Worm (Caenorhabditis elegans): Measurements from ENCODE around the gene K08E5.6.

K08E5.6 gene

DNA sequence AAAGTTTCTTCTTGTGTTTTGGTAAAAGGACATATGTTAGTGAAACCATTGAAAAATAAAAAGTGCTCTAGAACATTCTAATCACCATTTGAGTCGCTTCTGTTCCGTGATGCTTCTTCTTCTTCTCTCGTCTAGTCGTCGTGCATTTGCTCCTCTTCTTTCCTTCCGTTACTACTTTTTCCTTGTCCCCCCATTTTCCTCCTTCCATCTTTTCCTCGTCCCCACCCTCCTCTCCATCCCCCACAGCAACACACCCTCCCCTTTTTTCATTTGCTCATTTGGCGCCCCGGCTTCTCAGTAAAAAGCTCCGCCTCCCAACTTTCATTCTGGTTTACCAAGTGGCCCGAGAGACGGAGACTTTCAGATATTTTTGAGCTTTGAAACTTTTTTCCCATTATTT, 10.9 kb downstream of the K08E5.6 start:
- TF ChIP-seq scrt-1 (GFP tag; IDR thresholded peaks at IDR 0.05) (0 out of 2 replicates have a peak, but pooled peaks have one; percentile 33), ets-7 (tag; optimal IDR thresholded peaks at IDR 0.05) (no peak)

DNA sequence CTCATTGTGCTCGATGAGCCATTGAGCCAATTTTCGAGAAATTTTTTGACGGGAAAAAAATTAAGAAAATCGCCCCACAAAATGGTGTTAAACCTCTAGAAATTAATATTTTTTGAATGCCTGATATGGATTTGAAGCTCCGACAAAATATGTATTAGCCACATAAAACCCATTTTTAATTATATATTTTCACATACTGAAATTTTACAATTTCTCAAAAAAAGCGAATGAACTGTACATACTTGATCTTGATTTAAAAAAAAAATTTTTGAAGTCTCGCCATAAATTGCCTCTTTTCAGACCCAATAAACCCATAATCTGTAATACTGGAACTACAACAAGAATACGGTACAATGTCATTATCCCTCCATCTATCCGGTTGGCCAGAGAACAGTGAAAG, 11.7 kb downstream of the K08E5.6 start, which contains the start of gene nac-3:
Gene nac-3, plus strand, starts transcription at position 301 of the 400 bp plus-strand sequence.
- TF ChIP-seq hnd-1 (tag; optimal IDR thresholded peaks at IDR 0.05) = no peak
- no peak for TF ChIP-seq hmg-4 (GFP tag; optimal IDR thresholded peaks at IDR 0.05)
- no peak for TF ChIP-seq scrt-1 (GFP tag; IDR thresholded peaks at IDR 0.05)
- no peak for TF ChIP-seq tbx-37 (GFP tag; conservative IDR thresholded peaks at IDR 0.05)
- no peak for TF ChIP-seq B0310.2 (tag; optimal IDR thresholded peaks at IDR 0.05)
- TF ChIP-seq pes-1 (GFP tag; IDR thresholded peaks at IDR 0.05) = no peak
- TF ChIP-seq F13C5.2 (tag; optimal IDR thresholded peaks at IDR 0.05) = no peak

DNA sequence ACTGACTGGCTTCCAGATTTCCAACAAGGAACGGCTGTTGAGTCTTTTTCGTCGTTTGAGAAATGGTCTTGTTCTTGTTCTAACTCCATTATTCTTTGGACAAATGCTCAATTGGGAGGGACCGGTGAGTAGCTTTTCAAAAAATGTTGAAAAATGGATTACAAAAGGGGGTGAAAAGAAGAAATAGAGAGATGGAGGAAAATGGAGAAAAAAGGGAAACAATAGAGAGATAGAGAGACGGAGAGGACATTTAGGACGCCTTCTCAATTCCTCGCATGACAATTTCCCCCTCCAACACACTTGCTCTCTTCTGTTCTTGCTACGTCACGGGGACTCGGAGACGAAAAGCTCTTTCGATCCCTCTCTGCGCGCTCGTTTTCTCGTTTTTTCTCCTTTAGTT, 12.2 kb downstream of the K08E5.6 start:
- TF ChIP-seq tbx-37 (GFP tag; conservative IDR thresholded peaks at IDR 0.05) (no peak), aly-1 (tag; optimal IDR thresholded peaks at IDR 0.05) (no peak), ceh-13 (GFP tag; optimal IDR thresholded peaks at IDR 0.05) (no peak), ets-7 (tag; optimal IDR thresholded peaks at IDR 0.05) (no peak), hmbx-1 (tag; optimal IDR thresholded peaks at IDR 0.05) (no peak), tra-4 (tag; optimal IDR thresholded peaks at IDR 0.05) (no peak), F13C5.2 (tag; optimal IDR thresholded peaks at IDR 0.05) (no peak), hnd-1 (tag; optimal IDR thresholded peaks at IDR 0.05) (no peak), B0310.2 (tag; optimal IDR thresholded peaks at IDR 0.05) (no peak), flt-1 (GFP tag; IDR thresholded peaks at IDR 0.05) (no peak), hmg-4 (GFP tag; optimal IDR thresholded peaks at IDR 0.05) (no peak), sea-1 (GFP tag; conservative IDR thresholded peaks at IDR 0.05) (no peak), tbx-11 (GFP tag; IDR thresholded peaks at IDR 0.05) (no peak)

DNA sequence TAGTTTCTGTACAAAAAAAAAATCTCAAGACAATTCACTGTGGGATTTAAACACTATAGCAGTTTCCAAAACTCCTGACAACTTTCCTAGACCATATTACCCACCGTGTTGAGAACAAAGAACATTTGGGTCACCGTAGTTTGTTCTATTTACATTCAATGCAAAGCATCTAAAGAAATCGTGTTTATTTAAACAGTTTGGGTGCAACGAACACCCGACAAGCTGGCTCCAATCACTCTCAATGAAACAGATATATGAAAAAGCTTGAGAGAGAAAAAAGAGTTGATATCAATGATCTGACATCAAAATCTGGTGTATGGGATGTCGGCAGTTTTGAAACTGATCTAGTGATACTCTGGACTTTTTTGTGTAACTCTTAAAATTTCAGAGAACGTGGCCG, 14.2 kb downstream of the K08E5.6 start:
- TF ChIP-seq ets-7 (tag; optimal IDR thresholded peaks at IDR 0.05) = no peak
- TF ChIP-seq pes-1 (GFP tag; IDR thresholded peaks at IDR 0.05) = no peak
- TF ChIP-seq ceh-13 (GFP tag; optimal IDR thresholded peaks at IDR 0.05) = no peak
- no peak for TF ChIP-seq F13C5.2 (tag; optimal IDR thresholded peaks at IDR 0.05)
- TF ChIP-seq ceh-36 (tag; optimal IDR thresholded peaks at IDR 0.05) = no peak
- no peak for TF ChIP-seq tbx-37 (GFP tag; conservative IDR thresholded peaks at IDR 0.05)
- no peak for TF ChIP-seq tbx-11 (GFP tag; IDR thresholded peaks at IDR 0.05)
- no peak for TF ChIP-seq hmg-4 (GFP tag; optimal IDR thresholded peaks at IDR 0.05)
- TF ChIP-seq aly-1 (tag; optimal IDR thresholded peaks at IDR 0.05) = no peak
- no peak for TF ChIP-seq scrt-1 (GFP tag; IDR thresholded peaks at IDR 0.05)
- TF ChIP-seq ama-1 (optimal IDR thresholded peaks at IDR 0.05) = no peak
- TF ChIP-seq sea-1 (GFP tag; conservative IDR thresholded peaks at IDR 0.05) = no peak
- no peak for TF ChIP-seq B0310.2 (tag; optimal IDR thresholded peaks at IDR 0.05)

DNA sequence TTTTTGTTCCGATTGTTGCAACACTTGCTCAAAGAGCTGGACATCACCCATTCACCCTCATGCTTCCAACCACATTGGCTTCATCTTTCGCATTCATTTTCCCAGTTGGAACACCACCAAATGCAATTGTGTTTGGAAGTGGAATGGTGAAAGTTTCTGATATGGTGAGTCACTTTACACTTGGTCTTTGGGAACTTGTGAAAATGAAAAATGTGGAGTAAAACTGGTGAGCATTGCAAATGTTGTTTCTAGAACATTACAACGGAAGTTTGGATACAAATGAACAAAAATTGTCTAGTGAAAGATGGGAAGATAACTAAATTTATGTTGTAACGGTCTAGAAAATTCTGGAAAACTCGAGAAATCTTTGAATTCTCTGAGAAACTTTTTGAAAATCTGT, 15.4 kb downstream of the K08E5.6 start:
- TF ChIP-seq hnd-1 (tag; optimal IDR thresholded peaks at IDR 0.05) = no peak
- TF ChIP-seq sea-1 (GFP tag; conservative IDR thresholded peaks at IDR 0.05) = no peak
- TF ChIP-seq ets-7 (tag; optimal IDR thresholded peaks at IDR 0.05) = no peak
- no peak for TF ChIP-seq tbx-11 (GFP tag; IDR thresholded peaks at IDR 0.05)
- no peak for TF ChIP-seq ceh-13 (GFP tag; optimal IDR thresholded peaks at IDR 0.05)
- TF ChIP-seq tbx-37 (GFP tag; conservative IDR thresholded peaks at IDR 0.05) = no peak
- no peak for TF ChIP-seq ceh-36 (tag; optimal IDR thresholded peaks at IDR 0.05)
- TF ChIP-seq pes-1 (GFP tag; IDR thresholded peaks at IDR 0.05) = no peak
- no peak for TF ChIP-seq F13C5.2 (tag; optimal IDR thresholded peaks at IDR 0.05)
- no peak for TF ChIP-seq hmg-4 (GFP tag; optimal IDR thresholded peaks at IDR 0.05)
- TF ChIP-seq flt-1 (GFP tag; IDR thresholded peaks at IDR 0.05) = no peak
- TF ChIP-seq tra-4 (tag; optimal IDR thresholded peaks at IDR 0.05) = no peak
- TF ChIP-seq hmbx-1 (tag; optimal IDR thresholded peaks at IDR 0.05) = no peak

DNA sequence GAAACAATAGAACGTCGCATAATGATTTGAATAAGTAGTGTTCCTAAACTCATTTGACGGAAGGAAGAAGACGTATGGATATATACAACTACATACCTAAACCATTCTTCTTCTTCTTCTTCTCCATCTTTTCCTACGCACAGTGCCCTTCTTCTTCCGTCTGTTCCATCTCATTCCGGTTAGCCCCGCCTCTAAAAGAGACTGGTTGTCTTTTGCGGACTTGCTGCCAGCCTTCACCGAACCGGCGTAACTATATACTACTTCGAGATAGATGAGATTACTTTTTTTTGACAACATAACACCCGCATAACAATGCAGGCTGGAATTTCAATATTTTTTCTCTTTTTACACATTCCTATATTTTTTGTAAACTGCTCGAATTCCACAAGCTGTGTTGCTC, 19.6 kb downstream of the K08E5.6 start, which contains the start of the genes K08E5.5 and mua-3:
Gene K08E5.5, minus strand, starts transcription at position 101 of the 400 bp plus-strand sequence.
Gene mua-3, plus strand, starts transcription at position 313 of the 400 bp plus-strand sequence.
- TF ChIP-seq scrt-1 (GFP tag; IDR thresholded peaks at IDR 0.05) = no peak
- no peak for TF ChIP-seq F13C5.2 (tag; optimal IDR thresholded peaks at IDR 0.05)
- TF ChIP-seq hmg-4 (GFP tag; optimal IDR thresholded peaks at IDR 0.05) = no peak

DNA sequence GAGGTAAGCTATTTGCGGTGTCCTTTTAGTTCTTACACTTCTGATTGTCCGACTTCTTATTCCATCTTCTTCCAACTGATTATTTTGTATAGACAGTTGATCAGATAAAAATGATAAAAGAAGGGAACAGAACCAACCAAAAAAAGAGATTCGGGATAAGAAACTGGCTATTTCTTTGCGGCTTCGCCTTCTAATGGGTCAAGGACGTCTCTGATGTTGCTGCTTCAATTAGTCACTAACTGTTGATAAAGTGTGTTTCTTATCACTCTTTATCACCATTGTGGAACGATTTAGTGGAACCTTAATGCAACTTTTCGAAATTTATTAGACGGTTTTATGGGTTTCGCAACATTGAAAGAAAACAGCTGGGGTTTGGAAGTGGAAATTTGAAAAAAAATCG, 29.4 kb downstream of the K08E5.6 start:
- TF ChIP-seq tbx-11 (GFP tag; IDR thresholded peaks at IDR 0.05) (no peak), B0310.2 (tag; optimal IDR thresholded peaks at IDR 0.05) (no peak), ama-1 (optimal IDR thresholded peaks at IDR 0.05) (no peak), ets-7 (tag; optimal IDR thresholded peaks at IDR 0.05) (no peak), F13C5.2 (tag; optimal IDR thresholded peaks at IDR 0.05) (no peak), ceh-36 (tag; optimal IDR thresholded peaks at IDR 0.05) (no peak)

DNA sequence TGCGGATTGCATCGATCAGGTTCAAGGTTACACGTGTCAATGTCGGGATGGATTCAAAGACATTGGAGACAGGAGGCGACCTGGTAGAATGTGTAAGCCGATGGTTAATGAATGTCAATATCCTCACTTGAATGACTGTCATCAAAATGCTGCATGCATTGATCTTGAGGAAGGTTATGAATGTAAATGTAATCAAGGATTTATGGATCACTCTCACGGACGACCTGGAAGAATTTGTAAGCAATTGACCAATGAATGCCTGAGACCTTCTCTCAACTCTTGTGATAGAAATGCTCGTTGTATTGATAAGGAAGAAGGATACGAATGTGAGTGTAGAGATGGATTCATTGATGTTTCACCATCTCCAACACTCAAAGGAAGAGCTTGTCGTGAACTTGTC, 37.2 kb downstream of the K08E5.6 start:
- TF ChIP-seq scrt-1 (GFP tag; IDR thresholded peaks at IDR 0.05) = no peak
- no peak for TF ChIP-seq tbx-37 (GFP tag; conservative IDR thresholded peaks at IDR 0.05)
- no peak for TF ChIP-seq aly-1 (tag; optimal IDR thresholded peaks at IDR 0.05)
- TF ChIP-seq ceh-13 (GFP tag; optimal IDR thresholded peaks at IDR 0.05) = no peak
- TF ChIP-seq flt-1 (GFP tag; IDR thresholded peaks at IDR 0.05) = no peak
- no peak for TF ChIP-seq B0310.2 (tag; optimal IDR thresholded peaks at IDR 0.05)
- no peak for TF ChIP-seq hnd-1 (tag; optimal IDR thresholded peaks at IDR 0.05)
- TF ChIP-seq hmbx-1 (tag; optimal IDR thresholded peaks at IDR 0.05) = no peak
- no peak for TF ChIP-seq tra-4 (tag; optimal IDR thresholded peaks at IDR 0.05)
- no peak for TF ChIP-seq F13C5.2 (tag; optimal IDR thresholded peaks at IDR 0.05)
- TF ChIP-seq tbx-11 (GFP tag; IDR thresholded peaks at IDR 0.05) = no peak
- TF ChIP-seq ets-7 (tag; optimal IDR thresholded peaks at IDR 0.05) = no peak
- TF ChIP-seq sea-1 (GFP tag; conservative IDR thresholded peaks at IDR 0.05) = no peak
- TF ChIP-seq pes-1 (GFP tag; IDR thresholded peaks at IDR 0.05) = no peak
- no peak for TF ChIP-seq hmg-4 (GFP tag; optimal IDR thresholded peaks at IDR 0.05)

Measured in whole organism, early embryonic.